Worm (Caenorhabditis elegans) whole organism, young adult: ENCODE results near the gene ZK899.1.

ENCODE experiments used
- F49E8.2 ChIP-seq: sonication (generic microtip); optimal IDR thresholded peaks from 3 replicates; lab custom pipeline; 2017; ENCODE audit warnings: missing genetic modification characterization, mild to moderate bottlenecking, missing compliant biosample characterization, antibody characterized with exemption, moderate library complexity; ENCODE audit not compliant: insufficient read depth
- ama-1 ChIP-seq, 3 experiments: fragments of 150-350 bp in 1 of 3; sonication (generic microtip) in 2 of 3; optimal IDR thresholded peaks; 2 replicates each; lab custom pipeline; 2014 to 2018; ENCODE audit warnings: missing biosample characterization in 2 of 3, missing genetic modification characterization in 2 of 3, missing genetic modification reagents in 2 of 3
- attf-5 ChIP-seq: fragments of 200-800 bp; sonication (Bioruptor generic); optimal IDR thresholded peaks from 2 replicates; lab custom pipeline; 2018; ENCODE audit warnings: mild to moderate bottlenecking, missing genetic modification characterization, missing compliant biosample characterization
- ceh-91 ChIP-seq: fragments of 200-800 bp; sonication (Bioruptor generic); IDR thresholded peaks from 2 replicates; pipeline ENCODE4 v1.3.6; 2022; ENCODE audit warnings: missing genetic modification reagents, missing genetic modification characterization, missing compliant biosample characterization
- ets-4 ChIP-seq: fragments of 200-800 bp; sonication (Bioruptor generic); optimal IDR thresholded peaks from 2 replicates; lab custom pipeline; 2018; ENCODE audit warnings: mild to moderate bottlenecking, missing genetic modification characterization, missing compliant biosample characterization
- nhr-27 ChIP-seq: fragments of 200-800 bp; sonication (Bioruptor generic); optimal IDR thresholded peaks from 2 replicates; lab custom pipeline; 2018; ENCODE audit warnings: mild to moderate bottlenecking, missing genetic modification characterization, moderate library complexity, missing compliant biosample characterization
- pbrm-1 ChIP-seq: fragments of 200-800 bp; sonication (Bioruptor generic); IDR thresholded peaks from 2 replicates; pipeline ENCODE4 v1.3.6; 2022; ENCODE audit warnings: missing genetic modification reagents, missing genetic modification characterization, missing compliant biosample characterization

DNA sequence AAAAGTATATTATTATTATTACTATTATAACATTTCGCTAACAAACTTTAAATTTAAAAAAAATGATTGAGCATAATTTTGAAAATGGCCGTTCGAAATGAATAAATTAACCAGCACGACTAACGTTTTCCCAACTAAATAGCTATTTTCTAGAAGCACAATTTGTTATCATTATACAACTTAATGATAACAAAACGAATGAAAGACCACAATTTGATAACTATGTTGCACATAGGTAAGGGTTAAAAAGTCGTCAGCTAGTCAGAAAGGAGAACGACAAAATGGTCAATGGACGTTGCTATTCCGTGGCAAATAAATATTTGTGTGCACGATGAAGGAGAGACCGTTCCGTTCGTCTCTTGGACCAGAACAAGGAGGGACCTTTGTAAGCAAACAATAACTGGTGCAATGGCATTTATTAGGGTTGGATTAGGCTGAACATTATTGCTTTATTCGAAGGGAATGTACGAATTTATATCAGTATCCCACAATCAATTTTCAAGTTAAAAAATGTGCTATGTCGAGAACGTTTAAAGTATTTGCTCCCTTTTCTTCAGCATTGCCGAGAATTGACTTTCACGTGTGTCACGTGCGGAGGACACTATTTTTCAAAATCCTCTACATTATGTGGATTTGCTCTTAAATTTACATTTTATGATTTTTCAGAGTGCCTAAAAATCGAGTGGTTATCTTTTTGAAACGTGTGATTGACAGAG is 6.2 kb downstream of the ZK899.1 start, which contains the start of gene ZK899.3:
- TF ChIP-seq ets-4 = no peak
- no peak for TF ChIP-seq ama-1 (optimal IDR thresholded peaks at IDR 0.05; lab: Kevin White, UChicago)
- TF ChIP-seq ama-1 (GFP tag; optimal IDR thresholded peaks at IDR 0.05; lab: Kevin White, UChicago) = no peak
- TF ChIP-seq ceh-91 (GFP tag; lab: Robert Waterston, UW) = no peak
- no peak for TF ChIP-seq nhr-27 (tag; lab: Kevin White, UChicago)
- no peak for TF ChIP-seq pbrm-1 (GFP tag; lab: Robert Waterston, UW)
- no peak for TF ChIP-seq attf-5
- TF ChIP-seq F49E8.2 (tag; lab: Kevin White, UChicago) = no peak
